Fruit fly (Drosophila melanogaster) S2 (cell line): ENCODE data around the gene Eig71Eg.

Experiments
- CG8478 ChIP-seq: fragments of >200 bp; optimal IDR thresholded peaks from 2 replicates; lab custom pipeline; 2018
- CTCF ChIP-seq, 2 experiments: fragments of >200 bp; optimal IDR thresholded peaks; 2 replicates each; lab custom pipeline; 2018

dm6 chr3L:15694406-15694805 lies 37.0 kb downstream of the Eig71Eg start:
- no peak for TF ChIP-seq CG8478 (lab: Kevin White, UChicago)
- TF ChIP-seq CTCF (optimal IDR thresholded peaks at IDR 0.05; lab: Kevin White, UChicago) = no peak
